Fruit fly (Drosophila melanogaster): ENCODE measurements around the gene exex.

The exex gene

DNA sequence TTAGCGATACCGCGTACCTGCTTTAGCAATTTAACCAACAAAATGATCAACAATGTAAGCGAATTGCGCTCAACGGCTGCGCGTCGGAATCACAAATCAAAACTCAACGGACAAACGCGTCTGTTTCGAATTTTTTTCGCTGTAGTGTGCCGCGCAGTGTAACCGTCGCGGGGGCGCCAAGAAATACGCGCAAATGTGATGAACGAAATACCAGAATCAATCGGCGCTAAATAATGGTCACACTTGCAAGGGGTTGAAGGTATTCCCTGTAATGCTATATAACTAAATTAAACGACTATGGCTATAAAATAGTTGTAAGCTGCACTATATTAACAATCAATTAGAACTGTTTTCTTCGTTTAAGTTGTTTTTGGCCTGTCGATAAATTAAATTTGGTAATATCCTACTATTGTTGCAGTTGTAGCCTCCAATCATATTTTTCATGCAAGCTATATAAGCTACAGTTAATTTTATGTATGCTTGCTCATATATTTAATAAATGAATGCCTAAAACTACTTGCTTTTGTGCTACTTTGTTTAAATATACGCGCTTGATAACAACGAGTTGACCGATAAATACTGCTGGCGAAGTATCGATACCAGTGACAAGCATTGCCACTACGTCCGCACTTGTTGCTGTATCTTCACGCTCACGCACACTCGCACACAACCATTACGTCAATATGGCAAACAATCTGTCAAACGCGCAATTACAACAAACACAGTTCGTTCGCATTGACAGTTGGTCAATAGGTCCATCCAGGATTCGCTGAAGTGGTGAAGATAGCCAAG, 36.0 kb upstream of the exex start, which contains the start of the genes pbl and CG8281 (continued):
- no peak for TF ChIP-seq Poxn (GFP tag; IDR thresholded peaks at IDR 0.05)
- peak; percentile 70; the same call in 2 of the 3 replicates for TF ChIP-seq CG11695 (GFP tag; IDR thresholded peaks at IDR 0.05)
- no peak for TF ChIP-seq klu (GFP tag; IDR thresholded peaks at IDR 0.05)
- TF ChIP-seq Ada2b (GFP tag; IDR thresholded peaks at IDR 0.05) = peak; percentile 44; the same call in 1 of the 2 replicates
- TF ChIP-seq Lhr (GFP tag; optimal IDR thresholded peaks at IDR 0.05) = peak; percentile 54
- no peak for TF ChIP-seq CG17328 (GFP tag; IDR thresholded peaks at IDR 0.05)
- peak; percentile 47 for TF ChIP-seq grau (tag; optimal IDR thresholded peaks at IDR 0.05)
- no peak for TF ChIP-seq CG9215 (GFP tag; IDR thresholded peaks at IDR 0.05)
- TF ChIP-seq seq (GFP tag; IDR thresholded peaks at IDR 0.05) = 0 out of 2 replicates have a peak, but pooled peaks have one; percentile 6
- TF ChIP-seq tio (GFP tag; optimal IDR thresholded peaks at IDR 0.05) = no peak
- no peak for TF ChIP-seq Atf-2 (GFP tag; optimal IDR thresholded peaks at IDR 0.05)
- TF ChIP-seq CG33213 (GFP tag; optimal IDR thresholded peaks at IDR 0.05) = peak; percentile 49
- no peak for TF ChIP-seq D19A (tag; optimal IDR thresholded peaks at IDR 0.05)
- TF ChIP-seq CG9876 (GFP tag; optimal IDR thresholded peaks at IDR 0.05) = no peak
- peak; percentile 75; the same call in 2 of the 3 replicates for TF ChIP-seq Doc3 (GFP tag; IDR thresholded peaks at IDR 0.05; ENCODE audit: partially characterized antibody)
- TF ChIP-seq lola (GFP tag; optimal IDR thresholded peaks at IDR 0.05) = peak in 1 of 3 experiments; percentile 37
- peak; percentile 48 for TF ChIP-seq NC2β (GFP tag; optimal IDR thresholded peaks at IDR 0.05)
- no peak for TF ChIP-seq her (GFP tag; optimal IDR thresholded peaks at IDR 0.05)
- TF ChIP-seq disco-r (GFP tag; optimal IDR thresholded peaks at IDR 0.05) = no peak
- no peak for TF ChIP-seq ERR (GFP tag; optimal IDR thresholded peaks at IDR 0.05)
- no peak for TF ChIP-seq twi (tag; optimal IDR thresholded peaks at IDR 0.05)
- TF ChIP-seq CG4424 (GFP tag; optimal IDR thresholded peaks at IDR 0.05) = peak; percentile 23
- no peak for TF ChIP-seq btn (GFP tag; optimal IDR thresholded peaks at IDR 0.05)
- TF ChIP-seq pzg (GFP tag; optimal IDR thresholded peaks at IDR 0.05) = peak; percentile 89
- peak; percentile 82 for TF ChIP-seq CG34224 (GFP tag; IDR thresholded peaks at IDR 0.05; ENCODE audit: partially characterized antibody)
- TF ChIP-seq CG8478 (optimal IDR thresholded peaks at IDR 0.05) = peak; percentile 44
- TF ChIP-seq zfh2 (GFP tag; optimal IDR thresholded peaks at IDR 0.05) = peak; percentile 45
- no peak for TF ChIP-seq CG3407 (GFP tag; optimal IDR thresholded peaks at IDR 0.05)
- peak; percentile 35; the same call in 1 of the 2 replicates for TF ChIP-seq al (GFP tag; IDR thresholded peaks at IDR 0.05)
- no peak for TF ChIP-seq HmgD (GFP tag; optimal IDR thresholded peaks at IDR 0.05)
- TF ChIP-seq wor (GFP tag; IDR thresholded peaks at IDR 0.05) = no peak
- TF ChIP-seq shn (GFP tag; optimal IDR thresholded peaks at IDR 0.05) = peak; percentile 20
- TF ChIP-seq Dip2 (GFP tag; IDR thresholded peaks at IDR 0.05) = no peak
- no peak for TF ChIP-seq Stat92E (GFP tag; optimal IDR thresholded peaks at IDR 0.05)
- no peak for TF ChIP-seq hth (optimal IDR thresholded peaks at IDR 0.05)
- TF ChIP-seq ATbp (GFP tag; optimal IDR thresholded peaks at IDR 0.05) = no peak
- TF ChIP-seq Dad (GFP tag; optimal IDR thresholded peaks at IDR 0.05) = peak; percentile 0
- peak; percentile 71 for TF ChIP-seq CG12155 (GFP tag; optimal IDR thresholded peaks at IDR 0.05)
- peak; percentile 26 for TF ChIP-seq Meics (GFP tag; optimal IDR thresholded peaks at IDR 0.05)
- no peak for TF ChIP-seq Max (GFP tag; optimal IDR thresholded peaks at IDR 0.05)
- TF ChIP-seq CG18764 (GFP tag; optimal IDR thresholded peaks at IDR 0.05) = no peak
- no peak for TF ChIP-seq NC2α (GFP tag; optimal IDR thresholded peaks at IDR 0.05)
- TF ChIP-seq CG31365 (tag; optimal IDR thresholded peaks at IDR 0.05) = no peak
- 0 out of 2 replicates have a peak, but pooled peaks have one; percentile 35 for TF ChIP-seq gt (GFP tag; IDR thresholded peaks at IDR 0.05)
- TF ChIP-seq nau (GFP tag; optimal IDR thresholded peaks at IDR 0.05) = no peak
- TF ChIP-seq CG32767 (GFP tag; IDR thresholded peaks at IDR 0.05) = no peak
- TF ChIP-seq Lpt (GFP tag; optimal IDR thresholded peaks at IDR 0.05) = no peak
- TF ChIP-seq en (GFP tag; optimal IDR thresholded peaks at IDR 0.05) = no peak
- TF ChIP-seq CG7928 (GFP tag; optimal IDR thresholded peaks at IDR 0.05) = peak; percentile 34
- TF ChIP-seq CG12071 (GFP tag; optimal IDR thresholded peaks at IDR 0.05) = no peak
- no peak for TF ChIP-seq gsb (GFP tag; IDR thresholded peaks at IDR 0.05)

All from whole organism, embryonic.